Fruit fly (Drosophila melanogaster) whole organism, embryonic: ENCODE results near the gene Srp14.

ENCODE experiments used
- Antp ChIP-seq: fragments of 200-800 bp; sonication (Bioruptor generic); optimal IDR thresholded peaks from 3 replicates; lab custom pipeline; 2016; ENCODE audit warnings: missing biosample characterization, missing genetic modification characterization
- Atf-2 ChIP-seq: fragments of 200-800 bp; sonication (Bioruptor generic); optimal IDR thresholded peaks from 2 replicates; lab custom pipeline; 2016; ENCODE audit warnings: missing biosample characterization, missing genetic modification characterization
- B-H2 ChIP-seq: fragments of 200-800 bp; sonication (Bioruptor generic); optimal IDR thresholded peaks from 2 replicates; lab custom pipeline; 2018; ENCODE audit warnings: missing biosample characterization, mild to moderate bottlenecking, missing genetic modification characterization
- Bdp1 ChIP-seq: fragments of 200-800 bp; sonication (Bioruptor generic); optimal IDR thresholded peaks from 3 replicates; lab custom pipeline; 2016; ENCODE audit warnings: missing biosample characterization, missing genetic modification characterization
- CG10209 ChIP-seq: fragments of 200-800 bp; sonication (Bioruptor generic); optimal IDR thresholded peaks from 3 replicates; lab custom pipeline; 2017; ENCODE audit warnings: missing biosample characterization, mild to moderate bottlenecking, missing genetic modification characterization, missing genetic modification reagents
- CG10565 ChIP-seq: fragments of 200-800 bp; sonication (Bioruptor generic); optimal IDR thresholded peaks from 3 replicates; lab custom pipeline; 2016; ENCODE audit warnings: missing biosample characterization, mild to moderate bottlenecking, missing genetic modification characterization
- CG11456 ChIP-seq: fragments of 200-800 bp; sonication (Bioruptor generic); IDR thresholded peaks from 3 replicates; pipeline ENCODE4 v1.3.6; 2022; ENCODE audit warnings: missing biosample characterization, missing genetic modification characterization
- CG11504 ChIP-seq: fragments of 200-800 bp; sonication (Bioruptor generic); optimal IDR thresholded peaks from 3 replicates; lab custom pipeline; 2019; ENCODE audit warnings: missing biosample characterization, mild to moderate bottlenecking, missing genetic modification characterization, moderate library complexity
- CG14014 ChIP-seq: fragments of 200-800 bp; sonication (Bioruptor generic); IDR thresholded peaks from 2 replicates; pipeline ENCODE4 v1.3.6; 2022; ENCODE audit warnings: missing biosample characterization, missing genetic modification characterization
- CG15514 ChIP-seq: fragments of 200-800 bp; sonication (Bioruptor generic); optimal IDR thresholded peaks from 3 replicates; lab custom pipeline; 2017; ENCODE audit warnings: missing biosample characterization, missing genetic modification characterization, mild to moderate bottlenecking, moderate library complexity, missing genetic modification reagents
- CG15696 ChIP-seq: fragments of 200-800 bp; sonication (Bioruptor generic); optimal IDR thresholded peaks from 2 replicates; lab custom pipeline; 2019; ENCODE audit warnings: missing biosample characterization, mild to moderate bottlenecking, missing genetic modification characterization, moderate library complexity
- CG17385 ChIP-seq: fragments of 200-800 bp; sonication (Bioruptor generic); optimal IDR thresholded peaks from 3 replicates; lab custom pipeline; 2018; ENCODE audit warnings: missing biosample characterization, mild to moderate bottlenecking, missing genetic modification characterization
- CG17568 ChIP-seq: fragments of 200-800 bp; sonication (Bioruptor generic); optimal IDR thresholded peaks from 2 replicates; lab custom pipeline; 2018; ENCODE audit warnings: missing biosample characterization, mild to moderate bottlenecking, missing genetic modification characterization, moderate library complexity
- CG17802 ChIP-seq: fragments of 200-800 bp; sonication (Bioruptor generic); optimal IDR thresholded peaks from 2 replicates; lab custom pipeline; 2018; ENCODE audit warnings: missing biosample characterization, mild to moderate bottlenecking, missing genetic modification characterization, moderate library complexity
- CG1832 ChIP-seq: fragments of 200-800 bp; sonication (Bioruptor generic); optimal IDR thresholded peaks from 2 replicates; lab custom pipeline; 2017; ENCODE audit warnings: missing biosample characterization, mild to moderate bottlenecking, missing genetic modification characterization, inconsistent platforms
- CG2129 ChIP-seq: fragments of 200-800 bp; sonication (Bioruptor generic); IDR thresholded peaks from 2 replicates; pipeline ENCODE4 v1.3.6; 2022; ENCODE audit warnings: missing biosample characterization, missing genetic modification characterization; ENCODE audit not compliant: partially characterized antibody
- CG33557 ChIP-seq: fragments of 200-800 bp; sonication (Bioruptor generic); optimal IDR thresholded peaks from 2 replicates; lab custom pipeline; 2019; ENCODE audit warnings: missing biosample characterization, mild to moderate bottlenecking, missing genetic modification characterization, moderate library complexity
- CG3407 ChIP-seq: fragments of 200-800 bp; sonication (Bioruptor generic); optimal IDR thresholded peaks from 2 replicates; lab custom pipeline; 2018; ENCODE audit warnings: missing biosample characterization, mild to moderate bottlenecking, missing genetic modification characterization
- CG34376 ChIP-seq: fragments of 200-800 bp; sonication (Bioruptor generic); optimal IDR thresholded peaks from 2 replicates; lab custom pipeline; 2018; ENCODE audit warnings: missing biosample characterization, mild to moderate bottlenecking, missing genetic modification characterization
- CG4282 ChIP-seq: fragments of 200-800 bp; sonication (Bioruptor generic); optimal IDR thresholded peaks from 2 replicates; lab custom pipeline; 2016; ENCODE audit warnings: missing biosample characterization, missing genetic modification characterization
- CG6683 ChIP-seq: fragments of 200-800 bp; sonication (Bioruptor generic); optimal IDR thresholded peaks from 2 replicates; lab custom pipeline; 2017; ENCODE audit warnings: missing biosample characterization, mild to moderate bottlenecking, missing genetic modification characterization, missing genetic modification reagents
- CG6813 ChIP-seq: fragments of 200-800 bp; sonication (Bioruptor generic); optimal IDR thresholded peaks from 2 replicates; lab custom pipeline; 2017; ENCODE audit warnings: missing biosample characterization, missing genetic modification characterization, mild to moderate bottlenecking, moderate library complexity, missing genetic modification reagents
- CG9609 ChIP-seq: fragments of 200-800 bp; sonication (Bioruptor generic); optimal IDR thresholded peaks from 3 replicates; lab custom pipeline; 2016; ENCODE audit warnings: missing biosample characterization, missing genetic modification characterization
- D19A ChIP-seq: fragments of 200-800 bp; optimal IDR thresholded peaks from 3 replicates; lab custom pipeline; 2019; ENCODE audit warnings: missing biosample characterization, mild to moderate bottlenecking, missing genetic modification characterization, moderate library complexity
- Dad ChIP-seq: fragments of 200-800 bp; sonication (Bioruptor generic); optimal IDR thresholded peaks from 3 replicates; lab custom pipeline; 2016; ENCODE audit warnings: missing biosample characterization, missing genetic modification characterization
- Elba2 ChIP-seq: fragments of 200-800 bp; sonication (Bioruptor generic); optimal IDR thresholded peaks from 3 replicates; lab custom pipeline; 2016; ENCODE audit warnings: missing biosample characterization, missing genetic modification characterization
- Ets97D ChIP-seq: fragments of 200-800 bp; sonication (Bioruptor generic); optimal IDR thresholded peaks from 3 replicates; lab custom pipeline; 2016; ENCODE audit warnings: missing biosample characterization, missing genetic modification characterization
- Fer2 ChIP-seq: fragments of 200-800 bp; sonication (Bioruptor generic); optimal IDR thresholded peaks from 2 replicates; lab custom pipeline; 2018; ENCODE audit warnings: missing biosample characterization, mild to moderate bottlenecking, missing genetic modification characterization, moderate library complexity
- HmgZ ChIP-seq: fragments of 200-800 bp; sonication (Bioruptor generic); optimal IDR thresholded peaks from 2 replicates; lab custom pipeline; 2018; ENCODE audit warnings: missing biosample characterization, mild to moderate bottlenecking, missing genetic modification characterization
- Hr39 ChIP-seq: fragments of >200 bp; optimal IDR thresholded peaks from 2 replicates; lab custom pipeline; 2017
- MTF-1 ChIP-seq: fragments of 200-800 bp; sonication (Bioruptor generic); optimal IDR thresholded peaks from 2 replicates; lab custom pipeline; 2018; ENCODE audit warnings: missing biosample characterization, mild to moderate bottlenecking, missing genetic modification characterization, borderline replicate concordance
- NC2β ChIP-seq: fragments of 200-800 bp; sonication (Bioruptor generic); optimal IDR thresholded peaks from 2 replicates; lab custom pipeline; 2016; ENCODE audit warnings: missing biosample characterization, missing genetic modification characterization
- Opbp ChIP-seq: fragments of 200-800 bp; sonication (Bioruptor generic); IDR thresholded peaks from 3 replicates; pipeline ENCODE4 v1.3.6; 2022; ENCODE audit warnings: missing biosample characterization, missing genetic modification characterization; ENCODE audit not compliant: partially characterized antibody
- Sry-β ChIP-seq: fragments of 200-800 bp; sonication (Bioruptor generic); optimal IDR thresholded peaks from 2 replicates; lab custom pipeline; 2018; ENCODE audit warnings: missing biosample characterization, mild to moderate bottlenecking, missing genetic modification characterization, moderate library complexity
- Xbp1 ChIP-seq: fragments of 200-800 bp; sonication (Bioruptor generic); optimal IDR thresholded peaks from 3 replicates; lab custom pipeline; 2016; ENCODE audit warnings: missing biosample characterization, mild to moderate bottlenecking, missing genetic modification characterization
- YL-1 ChIP-seq: fragments of 200-800 bp; sonication (Bioruptor generic); optimal IDR thresholded peaks from 3 replicates; lab custom pipeline; 2017; ENCODE audit warnings: missing biosample characterization, mild to moderate bottlenecking, missing genetic modification characterization
- ac ChIP-seq: fragments of 200-800 bp; sonication (Bioruptor generic); optimal IDR thresholded peaks from 3 replicates; lab custom pipeline; 2017; ENCODE audit warnings: missing biosample characterization, mild to moderate bottlenecking, missing genetic modification characterization
- cas ChIP-seq: fragments of 200-800 bp; sonication (Bioruptor generic); IDR thresholded peaks from 2 replicates; pipeline ENCODE4 v1.3.6; 2022; ENCODE audit warnings: missing biosample characterization, missing genetic modification characterization
- emc ChIP-seq: fragments of 200-800 bp; sonication (Bioruptor generic); optimal IDR thresholded peaks from 2 replicates; lab custom pipeline; 2016; ENCODE audit warnings: missing biosample characterization, missing genetic modification characterization
- gcm2 ChIP-seq: fragments of 200-800 bp; sonication (Bioruptor generic); optimal IDR thresholded peaks from 2 replicates; lab custom pipeline; 2016; ENCODE audit warnings: missing biosample characterization, missing genetic modification characterization
- hb ChIP-seq: fragments of 200-800 bp; sonication (Bioruptor generic); IDR thresholded peaks from 3 replicates; pipeline ENCODE4 v1.3.6; 2022; ENCODE audit warnings: missing biosample characterization, missing genetic modification characterization; ENCODE audit not compliant: partially characterized antibody
- her ChIP-seq: fragments of 200-800 bp; sonication (Bioruptor generic); optimal IDR thresholded peaks from 2 replicates; lab custom pipeline; 2016; ENCODE audit warnings: missing biosample characterization, missing genetic modification characterization
- kah ChIP-seq: fragments of 200-800 bp; sonication (Bioruptor generic); optimal IDR thresholded peaks from 2 replicates; lab custom pipeline; 2018; ENCODE audit warnings: missing biosample characterization, mild to moderate bottlenecking, missing genetic modification characterization
- lab ChIP-seq: fragments of 200-800 bp; sonication (Bioruptor generic); optimal IDR thresholded peaks from 3 replicates; lab custom pipeline; 2017; ENCODE audit warnings: missing biosample characterization, missing genetic modification characterization, mild to moderate bottlenecking, moderate library complexity, missing genetic modification reagents
- pros ChIP-seq: fragments of 200-800 bp; sonication (Bioruptor generic); optimal IDR thresholded peaks from 3 replicates; lab custom pipeline; 2019; ENCODE audit warnings: missing biosample characterization, mild to moderate bottlenecking, missing genetic modification characterization, moderate library complexity
- sens-2 ChIP-seq: fragments of 200-800 bp; sonication (Bioruptor generic); IDR thresholded peaks from 2 replicates; pipeline ENCODE4 v1.3.6; 2022; ENCODE audit warnings: missing biosample characterization, missing genetic modification characterization
- unpg ChIP-seq: fragments of 200-800 bp; sonication (Bioruptor generic); optimal IDR thresholded peaks from 3 replicates; lab custom pipeline; 2018; ENCODE audit warnings: missing biosample characterization, mild to moderate bottlenecking, missing genetic modification characterization, moderate library complexity
- usp ChIP-seq: fragments of >200 bp; optimal IDR thresholded peaks from 2 replicates; lab custom pipeline; 2017; ENCODE audit warnings: missing biosample characterization, missing genetic modification characterization

Srp14 gene

dm6 chr3R:20587630-20588479 is 7.9 kb downstream of the Srp14 start, which contains the start of gene Septin2 (continued):
- TF ChIP-seq NC2β (GFP tag; lab: Kevin White, UChicago) (peak; percentile 64), ac (GFP tag; lab: Kevin White, UChicago) (peak; percentile 46), CG17385 (peak; percentile 77), CG34376 (GFP tag; lab: Kevin White, UChicago) (no peak), kah (GFP tag; lab: Kevin White, UChicago) (peak; percentile 46), sens-2 (GFP tag; lab: Robert Waterston, UW) (no peak), Elba2 (GFP tag; lab: Kevin White, UChicago) (peak; percentile 79), Hr39 (lab: Kevin White, UChicago) (no peak), YL-1 (GFP tag; lab: Kevin White, UChicago) (no peak), CG3407 (peak; percentile 81), CG4282 (GFP tag; lab: Kevin White, UChicago) (no peak), Xbp1 (GFP tag; lab: Kevin White, UChicago) (peak; percentile 79), unpg (GFP tag; lab: Kevin White, UChicago) (peak; percentile 59), CG10565 (peak; percentile 34), CG14014 (GFP tag; lab: Robert Waterston, UW) (peak; percentile 38; the same call in 1 of the 2 replicates), her (GFP tag; lab: Kevin White, UChicago) (no peak), HmgZ (tag; lab: Kevin White, UChicago) (peak; percentile 19), Atf-2 (GFP tag; lab: Kevin White, UChicago) (peak; percentile 49), Antp (GFP tag; lab: Kevin White, UChicago) (peak; percentile 25), CG11456 (GFP tag; lab: Robert Waterston, UW) (peak; percentile 42; the same call in 1 of the 3 replicates), CG17802 (peak; percentile 66), CG17568 (GFP tag; lab: Kevin White, UChicago) (peak; percentile 77), CG15696 (tag; lab: Kevin White, UChicago) (peak; percentile 70), Fer2 (tag; lab: Kevin White, UChicago) (no peak), CG6813 (GFP tag; lab: Kevin White, UChicago) (peak; percentile 68), Opbp (GFP tag; lab: Robert Waterston, UW) (no peak), D19A (tag; lab: Kevin White, UChicago) (peak; percentile 83), Sry-β (peak; percentile 36), CG15514 (GFP tag; lab: Kevin White, UChicago) (peak; percentile 49), emc (GFP tag; lab: Kevin White, UChicago) (no peak), CG1832 (GFP tag; lab: Kevin White, UChicago) (no peak), hb (GFP tag; lab: Robert Waterston, UW) (no peak), CG6683 (GFP tag; lab: Kevin White, UChicago) (peak; percentile 38), CG9609 (peak; percentile 27), MTF-1 (peak; percentile 65), CG11504 (tag; lab: Kevin White, UChicago) (peak; percentile 91), pros (no peak), gcm2 (GFP tag; lab: Kevin White, UChicago) (no peak), usp (no peak), Dad (peak; percentile 57), Ets97D (peak; percentile 26), CG10209 (GFP tag; lab: Kevin White, UChicago) (peak; percentile 83), CG2129 (GFP tag; lab: Robert Waterston, UW) (no peak), B-H2 (no peak), CG33557 (GFP tag; lab: Kevin White, UChicago) (peak; percentile 74), lab (GFP tag; lab: Kevin White, UChicago) (peak; percentile 82), Bdp1 (peak; percentile 44), cas (GFP tag; lab: Robert Waterston, UW) (no peak)
